Worm (Caenorhabditis elegans) whole organism, L1 larva: ENCODE measurements around the gene VW02B12L.2.

Experiments
- alr-1 ChIP-seq: fragments of 200-800 bp; sonication (Bioruptor generic); optimal IDR thresholded peaks from 2 replicates; lab custom pipeline; 2018; ENCODE audit warnings: borderline replicate concordance, mild to moderate bottlenecking, missing genetic modification characterization, missing compliant biosample characterization
- ceh-8 ChIP-seq: fragments of 200-800 bp; sonication (Bioruptor generic); optimal IDR thresholded peaks from 2 replicates; lab custom pipeline; 2018; ENCODE audit warnings: mild to moderate bottlenecking, missing genetic modification characterization, moderate library complexity, missing compliant biosample characterization
- grh-1 ChIP-seq: fragments of 200-800 bp; sonication (Bioruptor generic); IDR thresholded peaks from 2 replicates; pipeline ENCODE4 v1.3.6; 2022; ENCODE audit warnings: missing genetic modification reagents, missing genetic modification characterization, missing compliant biosample characterization
- jun-1 ChIP-seq: fragments of 150-350 bp; optimal IDR thresholded peaks from 2 replicates; lab custom pipeline; 2014; ENCODE audit warnings: missing biosample characterization, missing genetic modification reagents, missing genetic modification characterization
- nhr-76 ChIP-seq: sonication (generic microtip); optimal IDR thresholded peaks from 2 replicates; lab custom pipeline; 2017; ENCODE audit warnings: missing biosample characterization, missing genetic modification characterization
- zag-1 ChIP-seq: fragments of 150-350 bp; optimal IDR thresholded peaks from 2 replicates; lab custom pipeline; 2014; ENCODE audit warnings: missing biosample characterization, missing genetic modification characterization

ce11 chrII:11440265-11440664, at the start of gene VW02B12L.2:
- TF ChIP-seq grh-1 (no peak), nhr-76 (tag; lab: Kevin White, UChicago) (no peak), zag-1 (no peak), jun-1 (tag; lab: Kevin White, UChicago) (no peak), alr-1 (tag; lab: Kevin White, UChicago) (no peak), ceh-8 (GFP tag; lab: Kevin White, UChicago) (no peak)
